Fruit fly (Drosophila melanogaster): ENCODE results near the gene CG4565.

CG4565 gene

dm6 chr3R:10868427-10868962 lies 16.0 kb downstream of the CG4565 start, which contains the start of the genes SelR and Tsp86D (continued):
- TF ChIP-seq Ssrp (tag; optimal IDR thresholded peaks at IDR 0.05) (no peak), CG7928 (GFP tag; optimal IDR thresholded peaks at IDR 0.05) (peak; percentile 22), dan (GFP tag; IDR thresholded peaks at IDR 0.05) (no peak)

- no peak for TF ChIP-seq CG9215 (GFP tag; IDR thresholded peaks at IDR 0.05)
- no peak for TF ChIP-seq psq (GFP tag; optimal IDR thresholded peaks at IDR 0.05)
- TF ChIP-seq sug (tag; optimal IDR thresholded peaks at IDR 0.05), result peak; percentile 92
- TF ChIP-seq CG7839 (tag; optimal IDR thresholded peaks at IDR 0.05), result no peak
- TF ChIP-seq HLH54F (GFP tag; optimal IDR thresholded peaks at IDR 0.05), result no peak
- no peak for TF ChIP-seq Asciz (GFP tag; optimal IDR thresholded peaks at IDR 0.05)
- no peak for TF ChIP-seq HLH3B (GFP tag; IDR thresholded peaks at IDR 0.05)
- no peak for TF ChIP-seq CG17359 (tag; optimal IDR thresholded peaks at IDR 0.05)
- no peak for TF ChIP-seq Blimp-1 (GFP tag; optimal IDR thresholded peaks at IDR 0.05)
- no peak for TF ChIP-seq CG3726 (GFP tag; IDR thresholded peaks at IDR 0.05)
- no peak for TF ChIP-seq Fer1 (GFP tag; optimal IDR thresholded peaks at IDR 0.05)
- no peak for TF ChIP-seq Sox100B (GFP tag; optimal IDR thresholded peaks at IDR 0.05)
- TF ChIP-seq Hr78 (GFP tag; optimal IDR thresholded peaks at IDR 0.05), result peak in 1 of 2 experiments; percentile 12
- no peak for TF ChIP-seq vfl (GFP tag; optimal IDR thresholded peaks at IDR 0.05)
- no peak for TF ChIP-seq CG12219 (GFP tag; optimal IDR thresholded peaks at IDR 0.05)
- TF ChIP-seq Drgx (GFP tag; IDR thresholded peaks at IDR 0.05), result no peak
- TF ChIP-seq CG7271 (tag; optimal IDR thresholded peaks at IDR 0.05), result no peak
- TF ChIP-seq so (GFP tag; IDR thresholded peaks at IDR 0.05), result no peak
- peak in 1 of 2 experiments; percentile 58 for TF ChIP-seq Pdp1 (GFP tag; optimal IDR thresholded peaks at IDR 0.05)
- no peak for TF ChIP-seq MESR4 (GFP tag; optimal IDR thresholded peaks at IDR 0.05)
- no peak for TF ChIP-seq CG33557 (GFP tag; optimal IDR thresholded peaks at IDR 0.05)
- no peak for TF ChIP-seq CG31441 (GFP tag; IDR thresholded peaks at IDR 0.05)
- TF ChIP-seq CG4820 (GFP tag; optimal IDR thresholded peaks at IDR 0.05), result no peak
- no peak for TF ChIP-seq Kr (GFP tag; optimal IDR thresholded peaks at IDR 0.05)
- no peak for TF ChIP-seq zen2 (GFP tag; IDR thresholded peaks at IDR 0.05; ENCODE audit: partially characterized antibody)
- no peak for TF ChIP-seq CG3407 (GFP tag; optimal IDR thresholded peaks at IDR 0.05)
- TF ChIP-seq CG10959 (GFP tag; IDR thresholded peaks at IDR 0.05), result no peak
- TF ChIP-seq sens (GFP tag), result peak; percentile 37
- no peak for TF ChIP-seq ind (GFP tag; optimal IDR thresholded peaks at IDR 0.05)
- no peak for TF ChIP-seq CG1792 (GFP tag; optimal IDR thresholded peaks at IDR 0.05)
- TF ChIP-seq pnt (GFP tag; optimal IDR thresholded peaks at IDR 0.05), result no peak
- peak; percentile 20 for TF ChIP-seq CG34376 (GFP tag; optimal IDR thresholded peaks at IDR 0.05)
Observed at dm6 chr3R:10870561-10870960, 18.0 kb downstream of the CG4565 start.

- TF ChIP-seq sima (GFP tag; optimal IDR thresholded peaks at IDR 0.05), result no peak
- TF ChIP-seq lbe (GFP tag; optimal IDR thresholded peaks at IDR 0.05), result peak; percentile 41
- TF ChIP-seq CG34422 (GFP tag; IDR thresholded peaks at IDR 0.05), result peak; percentile 34; the same call in 1 of the 3 replicates
- TF ChIP-seq ranshi (GFP tag; IDR thresholded peaks at IDR 0.05), result no peak
- TF ChIP-seq Adf1 (GFP tag; IDR thresholded peaks at IDR 0.05), result no peak
- no peak for TF ChIP-seq sim (GFP tag; IDR thresholded peaks at IDR 0.05)
- TF ChIP-seq kah (GFP tag; optimal IDR thresholded peaks at IDR 0.05), result peak; percentile 19
- peak; percentile 26 for TF ChIP-seq fd3F (GFP tag; optimal IDR thresholded peaks at IDR 0.05)
- peak; percentile 51 for TF ChIP-seq CG18476 (GFP tag; optimal IDR thresholded peaks at IDR 0.05)
- peak; percentile 41 for TF ChIP-seq schlank (tag; optimal IDR thresholded peaks at IDR 0.05)
- peak; percentile 44 for TF ChIP-seq CG12155 (GFP tag; optimal IDR thresholded peaks at IDR 0.05)
- no peak for TF ChIP-seq unc-4 (GFP tag; IDR thresholded peaks at IDR 0.05; ENCODE audit: partially characterized antibody)
- no peak for TF ChIP-seq CG11696 (GFP tag; IDR thresholded peaks at IDR 0.05)
- TF ChIP-seq nmo (GFP tag; optimal IDR thresholded peaks at IDR 0.05), result peak; percentile 80
- TF ChIP-seq CG1792 (GFP tag; optimal IDR thresholded peaks at IDR 0.05), result peak; percentile 10
Observed at dm6 chr3R:10872148-10872783, 19.7 kb downstream of the CG4565 start, which contains the start of gene Fdh. Gene Fdh, minus strand, starts transcription at chr3R:10872381.

All from whole organism, embryonic.